Worm (Caenorhabditis elegans) whole organism, mixed stage, embryonic: ENCODE data around the gene gtf-2E1.

Source experiments
- ceh-43 ChIP-seq: fragments of 200-800 bp; sonication (Bioruptor generic); optimal IDR thresholded peaks from 2 replicates; lab custom pipeline; 2018; ENCODE audit warnings: mild to moderate bottlenecking, missing genetic modification characterization, moderate library complexity, missing compliant biosample characterization
- drap-1 ChIP-seq: fragments of 200-800 bp; sonication (Bioruptor generic); optimal IDR thresholded peaks from 3 replicates; lab custom pipeline; 2018; ENCODE audit warnings: mild to moderate bottlenecking, missing genetic modification characterization, missing compliant biosample characterization
- elt-3 ChIP-seq: fragments of 150-350 bp; optimal IDR thresholded peaks from 2 replicates; lab custom pipeline; 2014; ENCODE audit warnings: missing biosample characterization, missing genetic modification characterization
- ham-2 ChIP-seq: fragments of 200-800 bp; sonication (Bioruptor generic); optimal IDR thresholded peaks from 2 replicates; lab custom pipeline; 2018; ENCODE audit warnings: mild to moderate bottlenecking, missing genetic modification characterization, missing compliant biosample characterization
- lsy-2 ChIP-seq: fragments of 150-350 bp; optimal IDR thresholded peaks from 2 replicates; lab custom pipeline; 2014; ENCODE audit warnings: missing biosample characterization, missing genetic modification characterization
- mep-1 ChIP-seq: fragments of 150-350 bp; optimal IDR thresholded peaks from 2 replicates; lab custom pipeline; 2017; ENCODE audit warnings: missing biosample characterization, missing genetic modification reagents, missing genetic modification characterization, inconsistent platforms
- nhr-12 ChIP-seq: fragments of 150-350 bp; optimal IDR thresholded peaks from 2 replicates; lab custom pipeline; 2014; ENCODE audit warnings: missing biosample characterization, missing genetic modification characterization
- nhr-28 ChIP-seq: fragments of 150-350 bp; optimal IDR thresholded peaks from 2 replicates; lab custom pipeline; 2014; ENCODE audit warnings: missing biosample characterization, missing genetic modification characterization
- snpc-4 ChIP-seq: fragments of 150-350 bp; optimal IDR thresholded peaks from 2 replicates; lab custom pipeline; 2014; ENCODE audit warnings: missing biosample characterization, missing genetic modification characterization

- TF ChIP-seq nhr-12 (tag; lab: Kevin White, UChicago) (no peak), lsy-2 (tag; lab: Kevin White, UChicago) (no peak), snpc-4 (tag; lab: Kevin White, UChicago) (no peak), ham-2 (no peak), elt-3 (tag; lab: Kevin White, UChicago) (no peak), nhr-28 (tag; lab: Kevin White, UChicago) (no peak), mep-1 (tag; lab: Kevin White, UChicago) (no peak), drap-1 (GFP tag; lab: Kevin White, UChicago) (no peak), ceh-43 (GFP tag; lab: Kevin White, UChicago) (no peak)
Measured at ce11 chrIV:17263714-17264113, 8.6 kb downstream of the gtf-2E1 start.
